Fruit fly (Drosophila melanogaster) whole organism, embryonic: ENCODE data around the gene r2d2.

Experiments used
- BEAF-32 ChIP-seq: fragments of 200-800 bp; sonication (Bioruptor generic); optimal IDR thresholded peaks from 3 replicates; lab custom pipeline; 2017; ENCODE audit warnings: missing biosample characterization, missing genetic modification characterization, mild to moderate bottlenecking, moderate library complexity, missing genetic modification reagents
- CG1024 ChIP-seq: fragments of 200-800 bp; sonication (Bioruptor generic); IDR thresholded peaks from 2 replicates; pipeline ENCODE4 v1.3.6; 2022; ENCODE audit warnings: missing biosample characterization, missing genetic modification characterization
- CG17802 ChIP-seq: fragments of 200-800 bp; sonication (Bioruptor generic); optimal IDR thresholded peaks from 2 replicates; lab custom pipeline; 2018; ENCODE audit warnings: missing biosample characterization, mild to moderate bottlenecking, missing genetic modification characterization, moderate library complexity
- CG7372 ChIP-seq: fragments of 200-800 bp; sonication (Bioruptor generic); IDR thresholded peaks from 2 replicates; pipeline ENCODE4 v1.3.6; 2022; ENCODE audit warnings: missing biosample characterization, missing genetic modification characterization
- Dek ChIP-seq: fragments of 200-800 bp; sonication (Bioruptor generic); optimal IDR thresholded peaks from 3 replicates; lab custom pipeline; 2019; ENCODE audit warnings: missing biosample characterization, mild to moderate bottlenecking, missing genetic modification characterization, moderate library complexity
- Six4 ChIP-seq: fragments of 200-800 bp; sonication (Bioruptor generic); optimal IDR thresholded peaks from 2 replicates; lab custom pipeline; 2016; ENCODE audit warnings: missing biosample characterization, missing genetic modification characterization
- Usf ChIP-seq: fragments of 200-800 bp; sonication (Bioruptor generic); optimal IDR thresholded peaks from 2 replicates; lab custom pipeline; 2017; ENCODE audit warnings: missing genotype, missing biosample characterization, missing genetic modification characterization
- ab ChIP-seq: fragments of 200-800 bp; sonication (Bioruptor generic); optimal IDR thresholded peaks from 2 replicates; lab custom pipeline; 2016; ENCODE audit warnings: missing biosample characterization, missing genetic modification characterization
- ap ChIP-seq: fragments of 200-800 bp; sonication (Bioruptor generic); IDR thresholded peaks from 2 replicates; pipeline ENCODE4 v1.3.6; 2022; ENCODE audit warnings: missing biosample characterization, missing genetic modification characterization
- bigmax ChIP-seq: fragments of 200-800 bp; sonication (Bioruptor generic); optimal IDR thresholded peaks from 2 replicates; lab custom pipeline; 2018; ENCODE audit warnings: missing biosample characterization, mild to moderate bottlenecking, missing genetic modification characterization
- dimm ChIP-seq: fragments of 200-800 bp; sonication (Bioruptor generic); IDR thresholded peaks from 2 replicates; pipeline ENCODE4 v1.3.6; 2022; ENCODE audit warnings: missing biosample characterization, missing genetic modification characterization
- dmrt11E ChIP-seq: fragments of 200-800 bp; sonication (Bioruptor generic); optimal IDR thresholded peaks from 3 replicates; lab custom pipeline; 2018; ENCODE audit warnings: missing biosample characterization, mild to moderate bottlenecking, missing genetic modification characterization, moderate library complexity

- TF ChIP-seq bigmax (GFP tag; lab: Kevin White, UChicago): no peak
- no peak for TF ChIP-seq Six4 (GFP tag; lab: Kevin White, UChicago)
- TF ChIP-seq dmrt11E: no peak
- TF ChIP-seq ab: no peak
- no peak for TF ChIP-seq CG1024 (GFP tag; lab: Robert Waterston, UW)
- TF ChIP-seq Usf (GFP tag; lab: Kevin White, UChicago): no peak
- no peak for TF ChIP-seq Dek (tag; lab: Kevin White, UChicago)
- TF ChIP-seq BEAF-32: no peak
- no peak for TF ChIP-seq CG7372 (GFP tag; lab: Robert Waterston, UW)
- no peak for TF ChIP-seq dimm (GFP tag; lab: Robert Waterston, UW)
- TF ChIP-seq ap (GFP tag; lab: Robert Waterston, UW): no peak
- TF ChIP-seq CG17802 (tag; lab: Kevin White, UChicago): no peak
Measured at dm6 chr2L:7779785-7780184, 20.2 kb upstream of the r2d2 start, which contains the start of gene Uro.
